Worm (Caenorhabditis elegans) whole organism, L2 larva: ENCODE data around the gene srx-24.

ENCODE experiments used
- C34F6.9 ChIP-seq: fragments of 150-350 bp; optimal IDR thresholded peaks from 2 replicates; lab custom pipeline; 2014; ENCODE audit warnings: missing biosample characterization, missing genetic modification characterization
- R02D3.7 ChIP-seq: fragments of 150-350 bp; optimal IDR thresholded peaks from 2 replicates; lab custom pipeline; 2014; ENCODE audit warnings: missing biosample characterization, missing genetic modification characterization
- Y55F3AM.14 ChIP-seq: fragments of 200-800 bp; sonication (Bioruptor generic); optimal IDR thresholded peaks from 2 replicates; lab custom pipeline; 2018; ENCODE audit warnings: mild to moderate bottlenecking, missing genetic modification characterization, missing compliant biosample characterization
- ZK546.5 ChIP-seq: sonication (generic microtip); optimal IDR thresholded peaks from 2 replicates; lab custom pipeline; 2017; ENCODE audit warnings: missing biosample characterization, missing genetic modification characterization
- alr-1 ChIP-seq: fragments of 150-350 bp; optimal IDR thresholded peaks from 2 replicates; lab custom pipeline; 2014; ENCODE audit warnings: missing biosample characterization, missing genetic modification characterization
- aly-2 ChIP-seq: fragments of 150-350 bp; optimal IDR thresholded peaks from 2 replicates; lab custom pipeline; 2014; ENCODE audit warnings: missing biosample characterization, missing genetic modification characterization
- blmp-1 ChIP-seq: sonication (generic microtip); optimal IDR thresholded peaks from 2 replicates; lab custom pipeline; 2017; ENCODE audit warnings: missing genetic modification characterization, mild to moderate bottlenecking, missing compliant biosample characterization, antibody characterized with exemption, moderate library complexity; ENCODE audit not compliant: insufficient read depth
- ceh-82 ChIP-seq: fragments of 150-350 bp; optimal IDR thresholded peaks from 2 replicates; lab custom pipeline; 2014; ENCODE audit warnings: missing biosample characterization, missing genetic modification characterization
- crh-2 ChIP-seq: sonication (generic microtip); optimal IDR thresholded peaks from 2 replicates; lab custom pipeline; 2017; ENCODE audit warnings: missing biosample characterization, missing genetic modification characterization
- dmd-4 ChIP-seq: sonication (generic microtip); optimal IDR thresholded peaks from 2 replicates; lab custom pipeline; 2017; ENCODE audit warnings: missing biosample characterization, missing genetic modification characterization
- egl-27 ChIP-seq: sonication (generic microtip); optimal IDR thresholded peaks from 3 replicates; lab custom pipeline; 2017; ENCODE audit warnings: missing biosample characterization, missing genetic modification reagents, missing genetic modification characterization
- elt-1 ChIP-seq: fragments of 150-350 bp; optimal IDR thresholded peaks from 2 replicates; lab custom pipeline; 2014; ENCODE audit warnings: missing biosample characterization, missing genetic modification characterization
- elt-3 ChIP-seq: sonication (generic microtip); optimal IDR thresholded peaks from 2 replicates; lab custom pipeline; 2017; ENCODE audit warnings: missing biosample characterization, missing genetic modification characterization
- lin-11 ChIP-seq: fragments of 150-350 bp; sonication (generic microtip); optimal IDR thresholded peaks from 2 replicates; lab custom pipeline; 2014; ENCODE audit warnings: missing biosample characterization, missing genetic modification characterization, inconsistent platforms, mixed read lengths
- lin-13 ChIP-seq: fragments of 150-350 bp; optimal IDR thresholded peaks from 2 replicates; lab custom pipeline; 2014; ENCODE audit warnings: missing biosample characterization, missing genetic modification reagents, missing genetic modification characterization
- lin-39 ChIP-seq: fragments of 150-350 bp; optimal IDR thresholded peaks from 2 replicates; lab custom pipeline; 2014; ENCODE audit warnings: missing biosample characterization, missing genetic modification reagents, missing genetic modification characterization
- mbf-1 ChIP-seq: sonication (generic microtip); optimal IDR thresholded peaks from 2 replicates; lab custom pipeline; 2017; ENCODE audit warnings: missing biosample characterization, missing genetic modification characterization
- nhr-10 ChIP-seq: sonication (generic microtip); optimal IDR thresholded peaks from 2 replicates; lab custom pipeline; 2017; ENCODE audit warnings: missing biosample characterization, missing genetic modification characterization
- nhr-11 ChIP-seq: fragments of 150-350 bp; optimal IDR thresholded peaks from 2 replicates; lab custom pipeline; 2014; ENCODE audit warnings: missing biosample characterization, missing genetic modification characterization
- nhr-12 ChIP-seq: fragments of 150-350 bp; optimal IDR thresholded peaks from 2 replicates; lab custom pipeline; 2014; ENCODE audit warnings: missing biosample characterization, missing genetic modification characterization
- nhr-129 ChIP-seq: fragments of 150-350 bp; optimal IDR thresholded peaks from 2 replicates; lab custom pipeline; 2014; ENCODE audit warnings: missing biosample characterization, missing genetic modification characterization
- nhr-21 ChIP-seq: fragments of 150-350 bp; optimal IDR thresholded peaks from 2 replicates; lab custom pipeline; 2014; ENCODE audit warnings: missing biosample characterization, missing genetic modification characterization
- nhr-23 ChIP-seq: fragments of 150-350 bp; optimal IDR thresholded peaks from 2 replicates; lab custom pipeline; 2014; ENCODE audit warnings: missing biosample characterization, missing genetic modification reagents, missing genetic modification characterization
- nhr-6 ChIP-seq: fragments of 150-350 bp; optimal IDR thresholded peaks from 2 replicates; lab custom pipeline; 2014; ENCODE audit warnings: missing biosample characterization, missing genetic modification characterization
- peb-1 ChIP-seq: fragments of 150-350 bp; optimal IDR thresholded peaks from 2 replicates; lab custom pipeline; 2014; ENCODE audit warnings: missing biosample characterization, missing genetic modification characterization
- sem-4 ChIP-seq: fragments of 150-350 bp; optimal IDR thresholded peaks from 2 replicates; lab custom pipeline; 2014; ENCODE audit warnings: missing biosample characterization, missing genetic modification reagents, missing genetic modification characterization
- skn-1 ChIP-seq: sonication (generic microtip); optimal IDR thresholded peaks from 2 replicates; lab custom pipeline; 2017; ENCODE audit warnings: missing biosample characterization, missing genetic modification characterization
- sma-9 ChIP-seq, 2 experiments: fragments of 150-350 bp in 1 of 2; sonication (generic microtip) in 1 of 2; optimal IDR thresholded peaks; 2 replicates each; lab custom pipeline; 2014 to 2016; ENCODE audit warnings: missing genetic modification characterization in 2 of 2, mild to moderate bottlenecking in 1 of 2, missing biosample characterization in 1 of 2, missing compliant biosample characterization in 1 of 2, missing genetic modification reagents in 1 of 2, moderate library complexity in 1 of 2
- snpc-4 ChIP-seq: fragments of 150-350 bp; optimal IDR thresholded peaks from 2 replicates; lab custom pipeline; 2014; ENCODE audit warnings: missing biosample characterization, missing genetic modification characterization
- unc-39 ChIP-seq: fragments of 150-350 bp; optimal IDR thresholded peaks from 2 replicates; lab custom pipeline; 2014; ENCODE audit warnings: missing biosample characterization, missing genetic modification characterization
- unc-55 ChIP-seq: fragments of 150-350 bp; sonication (generic microtip); optimal IDR thresholded peaks from 3 replicates; lab custom pipeline; 2014; ENCODE audit warnings: missing biosample characterization, missing genetic modification reagents, missing genetic modification characterization
- unc-62 ChIP-seq: fragments of 150-350 bp; optimal IDR thresholded peaks from 2 replicates; lab custom pipeline; 2014; ENCODE audit warnings: missing biosample characterization, missing genetic modification reagents, missing genetic modification characterization
- zag-1 ChIP-seq: fragments of 150-350 bp; optimal IDR thresholded peaks from 2 replicates; lab custom pipeline; 2014; ENCODE audit warnings: missing biosample characterization, missing genetic modification characterization
- ztf-1 ChIP-seq: fragments of 200-800 bp; sonication (Bioruptor generic); conservative IDR thresholded peaks from 2 replicates; pipeline ENCODE4 v1.3.6; 2022; ENCODE audit warnings: missing genetic modification characterization, missing compliant biosample characterization
- ztf-11 ChIP-seq: sonication (generic microtip); optimal IDR thresholded peaks from 2 replicates; lab custom pipeline; 2017; ENCODE audit warnings: missing biosample characterization, missing genetic modification characterization

srx-24 gene

ce11 chrV:2750006-2750405 is at the start of gene srx-24:
srx-24 (minus strand) TSS chrV:2750106.
- no peak for TF ChIP-seq crh-2

ce11 chrV:2799172-2799869 is 49.4 kb upstream of the srx-24 start:
- TF ChIP-seq dmd-4 (tag; lab: Kevin White, UChicago) (no peak), nhr-10 (tag; lab: Kevin White, UChicago) (no peak), ztf-1 (GFP tag; lab: Robert Waterston, UW) (no peak), unc-62 (no peak), Y55F3AM.14 (GFP tag; lab: Kevin White, UChicago) (no peak), elt-3 (tag; lab: Kevin White, UChicago) (no peak), nhr-12 (tag; lab: Kevin White, UChicago) (no peak), egl-27 (tag; lab: Kevin White, UChicago) (no peak), nhr-129 (tag; lab: Kevin White, UChicago) (no peak), nhr-6 (tag; lab: Kevin White, UChicago) (no peak), snpc-4 (tag; lab: Kevin White, UChicago) (no peak)

ce11 chrV:2795998-2796397 is 46.1 kb upstream of the srx-24 start, which contains the start of gene F54E2.2:
F54E2.2 (plus strand) TSS chrV:2796298.
- TF ChIP-seq ceh-82 (tag; lab: Kevin White, UChicago) (no peak), skn-1 (tag; lab: Kevin White, UChicago) (no peak), ztf-11 (no peak), C34F6.9 (no peak), unc-55 (GFP tag; lab: Kevin White, UChicago) (no peak), aly-2 (tag; lab: Kevin White, UChicago) (no peak), mbf-1 (tag; lab: Kevin White, UChicago) (no peak), egl-27 (tag; lab: Kevin White, UChicago) (no peak), dmd-4 (tag; lab: Kevin White, UChicago) (no peak), lin-13 (no peak), peb-1 (tag; lab: Kevin White, UChicago) (no peak), lin-11 (tag; lab: Kevin White, UChicago) (no peak), lin-39 (tag; lab: Kevin White, UChicago) (no peak), ZK546.5 (tag; lab: Kevin White, UChicago) (no peak), nhr-23 (tag; lab: Kevin White, UChicago) (no peak), nhr-10 (tag; lab: Kevin White, UChicago) (no peak), sem-4 (tag; lab: Kevin White, UChicago) (no peak)

ce11 chrV:2792958-2793357 is 43.1 kb upstream of the srx-24 start:
- TF ChIP-seq sma-9 (GFP tag; optimal IDR thresholded peaks at IDR 0.05; lab: Kevin White, UChicago) (no peak), sma-9 (tag; optimal IDR thresholded peaks at IDR 0.05; lab: Kevin White, UChicago) (no peak), unc-62 (no peak), unc-39 (tag; lab: Kevin White, UChicago) (no peak), peb-1 (tag; lab: Kevin White, UChicago) (no peak), zag-1 (tag; lab: Kevin White, UChicago) (no peak), ceh-82 (tag; lab: Kevin White, UChicago) (no peak), R02D3.7 (tag; lab: Kevin White, UChicago) (no peak), elt-1 (tag; lab: Kevin White, UChicago) (no peak), Y55F3AM.14 (GFP tag; lab: Kevin White, UChicago) (no peak), nhr-21 (tag; lab: Kevin White, UChicago) (no peak), alr-1 (tag; lab: Kevin White, UChicago) (no peak), blmp-1 (tag; lab: Kevin White, UChicago) (no peak), nhr-11 (tag; lab: Kevin White, UChicago) (no peak)
